Worm (Caenorhabditis elegans): ENCODE results near the gene sma-1.

ce11 chrV:11948581-11948980, 49.3 kb downstream of the sma-1 start:
- TF ChIP-seq ztf-29 (GFP tag; IDR thresholded peaks at IDR 0.05): no peak
- TF ChIP-seq T22C8.4 (GFP tag; IDR thresholded peaks at IDR 0.05): no peak
- no peak for TF ChIP-seq flt-1 (GFP tag; IDR thresholded peaks at IDR 0.05)
- TF ChIP-seq ztf-23 (GFP tag; IDR thresholded peaks at IDR 0.05): no peak
- no peak for TF ChIP-seq klf-2 (GFP tag; conservative IDR thresholded peaks at IDR 0.05)
